Fruit fly (Drosophila melanogaster) whole organism, embryonic: ENCODE measurements around the gene MsrA.
A peak's percentile ranks its signal among the peaks of the same experiment; 100 is the strongest.

Experiments used
- Abd-B ChIP-seq: fragments of 200-800 bp; sonication (Bioruptor generic); optimal IDR thresholded peaks from 2 replicates; lab custom pipeline; 2018; ENCODE audit warnings: missing biosample characterization, mild to moderate bottlenecking, missing genetic modification characterization, moderate library complexity
- B-H2 ChIP-seq: fragments of 200-800 bp; sonication (Bioruptor generic); optimal IDR thresholded peaks from 2 replicates; lab custom pipeline; 2018; ENCODE audit warnings: missing biosample characterization, mild to moderate bottlenecking, missing genetic modification characterization
- BtbVII ChIP-seq: fragments of 200-800 bp; sonication (Bioruptor generic); optimal IDR thresholded peaks from 3 replicates; lab custom pipeline; 2017; ENCODE audit warnings: missing biosample characterization, mild to moderate bottlenecking, missing genetic modification characterization
- CG11456 ChIP-seq: fragments of 200-800 bp; sonication (Bioruptor generic); IDR thresholded peaks from 3 replicates; pipeline ENCODE4 v1.3.6; 2022; ENCODE audit warnings: missing biosample characterization, missing genetic modification characterization
- CG11504 ChIP-seq: fragments of 200-800 bp; sonication (Bioruptor generic); optimal IDR thresholded peaks from 3 replicates; lab custom pipeline; 2019; ENCODE audit warnings: missing biosample characterization, mild to moderate bottlenecking, missing genetic modification characterization, moderate library complexity
- CG12104 ChIP-seq: fragments of 200-800 bp; sonication (Bioruptor generic); optimal IDR thresholded peaks from 3 replicates; lab custom pipeline; 2016; ENCODE audit warnings: missing biosample characterization, missing genetic modification characterization
- CG12744 ChIP-seq: fragments of 200-800 bp; sonication (Bioruptor generic); optimal IDR thresholded peaks from 2 replicates; lab custom pipeline; 2016; ENCODE audit warnings: missing biosample characterization, missing genetic modification characterization
- CG13775 ChIP-seq: fragments of 200-800 bp; sonication (Bioruptor generic); optimal IDR thresholded peaks from 3 replicates; lab custom pipeline; 2017; ENCODE audit warnings: missing biosample characterization, mild to moderate bottlenecking, missing genetic modification characterization
- CG17612 ChIP-seq: fragments of 200-800 bp; sonication (Bioruptor generic); IDR thresholded peaks from 2 replicates; pipeline ENCODE4 v1.3.6; 2022; ENCODE audit warnings: missing biosample characterization, missing genetic modification characterization
- CG3407 ChIP-seq: fragments of 200-800 bp; sonication (Bioruptor generic); optimal IDR thresholded peaks from 2 replicates; lab custom pipeline; 2018; ENCODE audit warnings: missing biosample characterization, mild to moderate bottlenecking, missing genetic modification characterization
- CG3995 ChIP-seq: fragments of 200-800 bp; sonication (Bioruptor generic); optimal IDR thresholded peaks from 3 replicates; lab custom pipeline; 2016; ENCODE audit warnings: missing biosample characterization, missing genetic modification characterization
- CG5180 ChIP-seq: fragments of 200-800 bp; sonication (Bioruptor generic); optimal IDR thresholded peaks from 3 replicates; lab custom pipeline; 2017; ENCODE audit warnings: missing biosample characterization, missing genetic modification characterization, mild to moderate bottlenecking, moderate library complexity, missing genetic modification reagents
- CG5953 ChIP-seq: fragments of 200-800 bp; sonication (Bioruptor generic); IDR thresholded peaks from 2 replicates; pipeline ENCODE4 v1.3.6; 2022; ENCODE audit warnings: missing biosample characterization, missing genetic modification characterization
- CG6654 ChIP-seq: fragments of 200-800 bp; sonication (Bioruptor generic); optimal IDR thresholded peaks from 2 replicates; lab custom pipeline; 2017; ENCODE audit warnings: missing biosample characterization, mild to moderate bottlenecking, missing genetic modification characterization
- CG7271 ChIP-seq: fragments of 200-800 bp; sonication (Bioruptor generic); optimal IDR thresholded peaks from 2 replicates; lab custom pipeline; 2018; ENCODE audit warnings: missing biosample characterization, mild to moderate bottlenecking, missing genetic modification characterization, moderate library complexity
- CG9437 ChIP-seq: fragments of 200-800 bp; sonication (Bioruptor generic); optimal IDR thresholded peaks from 2 replicates; lab custom pipeline; 2018; ENCODE audit warnings: missing biosample characterization, mild to moderate bottlenecking, missing genetic modification characterization
- CG9932 ChIP-seq: fragments of 200-800 bp; sonication (Bioruptor generic); IDR thresholded peaks from 2 replicates; pipeline ENCODE4 v1.3.6; 2022; ENCODE audit warnings: missing biosample characterization, missing genetic modification characterization
- CoRest ChIP-seq: fragments of 200-800 bp; sonication (Bioruptor generic); optimal IDR thresholded peaks from 3 replicates; lab custom pipeline; 2018; ENCODE audit warnings: missing biosample characterization, mild to moderate bottlenecking, missing genetic modification characterization, moderate library complexity
- CrebB ChIP-seq: fragments of 200-800 bp; sonication (Bioruptor generic); optimal IDR thresholded peaks from 3 replicates; lab custom pipeline; 2018; ENCODE audit warnings: missing biosample characterization, mild to moderate bottlenecking, missing genetic modification characterization
- Deaf1 ChIP-seq: fragments of 200-800 bp; optimal IDR thresholded peaks from 3 replicates; lab custom pipeline; 2019; ENCODE audit warnings: missing biosample characterization, mild to moderate bottlenecking, missing genetic modification characterization, moderate library complexity
- Drgx ChIP-seq: fragments of 200-800 bp; sonication (Bioruptor generic); IDR thresholded peaks from 2 replicates; pipeline ENCODE4 v1.3.6; 2022; ENCODE audit warnings: missing biosample characterization, missing genetic modification characterization
- Hr3 ChIP-seq: fragments of 200-800 bp; sonication (Bioruptor generic); optimal IDR thresholded peaks from 3 replicates; lab custom pipeline; 2016; ENCODE audit warnings: missing biosample characterization, missing genetic modification characterization
- Max ChIP-seq: fragments of 200-800 bp; sonication (Bioruptor generic); optimal IDR thresholded peaks from 2 replicates; lab custom pipeline; 2016; ENCODE audit warnings: missing biosample characterization, mild to moderate bottlenecking, missing genetic modification characterization
- Pdp1 ChIP-seq, 2 experiments: fragments of 200-800 bp; sonication (Bioruptor generic); optimal IDR thresholded peaks; 3 replicates each; lab custom pipeline; 2016; ENCODE audit warnings: missing biosample characterization in 2 of 2, missing genetic modification characterization in 2 of 2, mild to moderate bottlenecking in 1 of 2, moderate library complexity in 1 of 2
- Vsx1 ChIP-seq: fragments of 200-800 bp; sonication (Bioruptor generic); optimal IDR thresholded peaks from 2 replicates; lab custom pipeline; 2017; ENCODE audit warnings: missing biosample characterization, mild to moderate bottlenecking, missing genetic modification characterization, missing genetic modification reagents
- Xrp1 ChIP-seq: fragments of 200-800 bp; sonication (Bioruptor generic); IDR thresholded peaks from 2 replicates; pipeline ENCODE4 v1.3.6; 2022; ENCODE audit warnings: missing biosample characterization, missing genetic modification characterization
- ab ChIP-seq: fragments of 200-800 bp; sonication (Bioruptor generic); optimal IDR thresholded peaks from 2 replicates; lab custom pipeline; 2016; ENCODE audit warnings: missing biosample characterization, missing genetic modification characterization
- ato ChIP-seq: fragments of 200-800 bp; sonication (Bioruptor generic); IDR thresholded peaks from 2 replicates; pipeline ENCODE4 v1.3.6; 2022; ENCODE audit warnings: missing biosample characterization, missing genetic modification characterization; ENCODE audit not compliant: partially characterized antibody
- bbx ChIP-seq: fragments of 200-800 bp; sonication (Bioruptor generic); IDR thresholded peaks from 2 replicates; pipeline ENCODE4 v1.3.6; 2022; ENCODE audit warnings: missing biosample characterization, missing genetic modification characterization; ENCODE audit not compliant: partially characterized antibody
- br ChIP-seq: fragments of >200 bp; optimal IDR thresholded peaks from 2 replicates; lab custom pipeline; 2017
- bsh ChIP-seq, 2 experiments: fragments of 200-800 bp; sonication (Bioruptor generic); optimal IDR thresholded peaks; 2 replicates each; lab custom pipeline; 2017 to 2018; ENCODE audit warnings: mild to moderate bottlenecking in 2 of 2, missing biosample characterization in 2 of 2, missing genetic modification characterization in 2 of 2, moderate library complexity in 1 of 2
- cato ChIP-seq: fragments of 200-800 bp; sonication (Bioruptor generic); optimal IDR thresholded peaks from 2 replicates; lab custom pipeline; 2016; ENCODE audit warnings: missing biosample characterization, missing genetic modification characterization, borderline replicate concordance
- ems ChIP-seq: fragments of 200-800 bp; sonication (Bioruptor generic); optimal IDR thresholded peaks from 3 replicates; lab custom pipeline; 2016; ENCODE audit warnings: missing biosample characterization, missing genetic modification characterization
- fu2 ChIP-seq: fragments of 200-800 bp; sonication (Bioruptor generic); optimal IDR thresholded peaks from 2 replicates; lab custom pipeline; 2016; ENCODE audit warnings: missing biosample characterization, missing genetic modification characterization
- gce ChIP-seq: fragments of 200-800 bp; sonication (Bioruptor generic); IDR thresholded peaks from 3 replicates; pipeline ENCODE4 v1.3.6; 2022; ENCODE audit warnings: missing biosample characterization, missing genetic modification characterization
- gem ChIP-seq: fragments of 200-800 bp; sonication (Bioruptor generic); optimal IDR thresholded peaks from 2 replicates; lab custom pipeline; 2019; ENCODE audit warnings: missing biosample characterization, mild to moderate bottlenecking, missing genetic modification characterization, moderate library complexity
- h ChIP-seq: fragments of >200 bp; optimal IDR thresholded peaks from 2 replicates; lab custom pipeline; 2017
- inv ChIP-seq: fragments of 200-800 bp; sonication (Bioruptor generic); IDR thresholded peaks from 2 replicates; pipeline ENCODE4 v1.3.6; 2022; ENCODE audit warnings: missing biosample characterization, missing genetic modification characterization; ENCODE audit not compliant: partially characterized antibody
- kay ChIP-seq: fragments of 200-800 bp; sonication (Bioruptor generic); optimal IDR thresholded peaks from 2 replicates; lab custom pipeline; 2016; ENCODE audit warnings: missing biosample characterization, missing genetic modification characterization
- odd ChIP-seq: fragments of 200-800 bp; sonication (Bioruptor generic); optimal IDR thresholded peaks from 2 replicates; lab custom pipeline; 2017; ENCODE audit warnings: missing biosample characterization, mild to moderate bottlenecking, missing genetic modification characterization
- org-1 ChIP-seq: fragments of 200-800 bp; sonication (Bioruptor generic); optimal IDR thresholded peaks from 2 replicates; lab custom pipeline; 2017; ENCODE audit warnings: missing biosample characterization, missing genetic modification characterization
- pros ChIP-seq: fragments of 200-800 bp; sonication (Bioruptor generic); optimal IDR thresholded peaks from 3 replicates; lab custom pipeline; 2019; ENCODE audit warnings: missing biosample characterization, mild to moderate bottlenecking, missing genetic modification characterization, moderate library complexity
- ranshi ChIP-seq: fragments of 200-800 bp; sonication (Bioruptor generic); IDR thresholded peaks from 2 replicates; pipeline ENCODE4 v1.3.6; 2022; ENCODE audit warnings: missing biosample characterization, missing genetic modification characterization
- ro ChIP-seq: fragments of 200-800 bp; sonication (Bioruptor generic); IDR thresholded peaks from 2 replicates; pipeline ENCODE4 v1.3.6; 2022; ENCODE audit warnings: missing biosample characterization, missing genetic modification characterization
- shn ChIP-seq: fragments of 200-800 bp; sonication (Bioruptor generic); optimal IDR thresholded peaks from 3 replicates; lab custom pipeline; 2016; ENCODE audit warnings: missing biosample characterization, missing genetic modification characterization
- sim ChIP-seq: fragments of 200-800 bp; sonication (Bioruptor generic); IDR thresholded peaks from 2 replicates; pipeline ENCODE4 v1.3.6; 2022; ENCODE audit warnings: missing biosample characterization, missing genetic modification characterization
- slou ChIP-seq: fragments of 200-800 bp; sonication (Bioruptor generic); optimal IDR thresholded peaks from 3 replicates; lab custom pipeline; 2016; ENCODE audit warnings: missing biosample characterization, missing genetic modification characterization
- unc-4 ChIP-seq: fragments of 200-800 bp; sonication (Bioruptor generic); IDR thresholded peaks from 2 replicates; pipeline ENCODE4 v1.3.6; 2022; ENCODE audit warnings: missing biosample characterization, missing genetic modification characterization; ENCODE audit not compliant: partially characterized antibody
- usp ChIP-seq: fragments of >200 bp; optimal IDR thresholded peaks from 2 replicates; lab custom pipeline; 2017; ENCODE audit warnings: missing biosample characterization, missing genetic modification characterization
- vnd ChIP-seq: fragments of 200-800 bp; sonication (Bioruptor generic); IDR thresholded peaks from 3 replicates; pipeline ENCODE4 v1.3.6; 2022; ENCODE audit warnings: missing biosample characterization, missing genetic modification characterization; ENCODE audit not compliant: partially characterized antibody

The MsrA gene

DNA sequence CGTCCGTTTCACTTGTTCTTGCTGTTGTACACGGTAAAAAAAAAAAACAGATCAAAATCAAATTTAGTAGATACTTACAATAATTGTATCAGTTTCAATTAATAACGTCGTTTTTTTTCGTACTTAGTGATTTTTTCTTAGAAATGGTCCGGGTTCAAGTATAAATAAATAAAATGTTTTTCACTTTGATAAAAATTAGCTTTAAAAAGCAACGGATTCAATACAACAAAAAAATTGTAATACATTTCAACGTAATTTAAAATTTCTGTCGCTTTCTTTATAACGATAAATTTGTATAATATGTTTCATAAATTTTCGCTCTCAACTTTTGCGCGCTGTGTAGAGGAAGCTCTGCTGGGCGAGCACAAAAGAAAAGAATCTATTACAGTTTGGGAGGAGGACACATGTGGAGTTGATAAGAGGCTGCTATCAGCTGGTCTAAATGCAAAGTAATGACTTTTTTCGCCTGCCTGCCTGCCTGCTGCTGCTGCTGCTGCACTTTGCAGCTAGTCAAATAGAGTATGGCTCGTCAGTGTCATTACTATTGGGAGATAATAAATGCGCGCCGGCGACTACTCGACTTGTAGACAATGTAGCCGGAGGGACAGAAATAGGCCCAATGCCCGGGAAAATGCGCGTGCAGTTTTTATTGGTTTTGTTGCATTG lies 27.2 kb downstream of the MsrA start (continued):
- TF ChIP-seq CrebB (no peak), Xrp1 (GFP tag; lab: Robert Waterston, UW) (peak; percentile 65), vnd (GFP tag; lab: Robert Waterston, UW) (no peak), BtbVII (peak; percentile 7), br (no peak), CG11504 (peak; percentile 85), ab (no peak), kay (no peak), gem (tag; lab: Kevin White, UChicago) (peak; percentile 89), ato (GFP tag; lab: Robert Waterston, UW) (no peak), bbx (GFP tag; lab: Robert Waterston, UW) (no peak), pros (GFP tag; lab: Kevin White, UChicago) (no peak), h (lab: Kevin White, UChicago) (no peak), CG12104 (peak; percentile 58), odd (GFP tag; lab: Kevin White, UChicago) (peak; percentile 65), slou (GFP tag; lab: Kevin White, UChicago) (no peak), ems (GFP tag; lab: Kevin White, UChicago) (peak; percentile 21), inv (GFP tag; lab: Robert Waterston, UW) (no peak), B-H2 (GFP tag; lab: Kevin White, UChicago) (no peak), CG13775 (GFP tag; lab: Kevin White, UChicago) (peak; percentile 74), Pdp1 (GFP tag; optimal IDR thresholded peaks at IDR 0.05; lab: Kevin White, UChicago) (peak in 1 of 2 experiments; percentile 32), CG7271 (tag; lab: Kevin White, UChicago) (no peak), CG6654 (GFP tag; lab: Kevin White, UChicago) (peak; percentile 19), Drgx (peak; percentile 56), CG11456 (no peak), shn (GFP tag; lab: Kevin White, UChicago) (peak; percentile 49), org-1 (peak; percentile 66), ranshi (GFP tag; lab: Robert Waterston, UW) (peak; percentile 12; the same call in 1 of the 2 replicates), CG9437 (peak; percentile 70), unc-4 (GFP tag; lab: Robert Waterston, UW) (no peak), CoRest (peak; percentile 81), cato (GFP tag; lab: Kevin White, UChicago) (peak; percentile 57), CG12744 (no peak), Hr3 (GFP tag; lab: Kevin White, UChicago) (peak; percentile 66), CG3407 (peak; percentile 55), Max (GFP tag; lab: Kevin White, UChicago) (peak; percentile 55), CG5180 (GFP tag; lab: Kevin White, UChicago) (peak; percentile 55), gce (GFP tag; lab: Robert Waterston, UW) (peak; percentile 35; the same call in 1 of the 3 replicates), usp (no peak), sim (GFP tag; lab: Robert Waterston, UW) (no peak), fu2 (peak; percentile 16), Deaf1 (peak; percentile 31), CG3995 (GFP tag; lab: Kevin White, UChicago) (no peak), bsh (GFP tag; optimal IDR thresholded peaks at IDR 0.05; lab: Kevin White, UChicago) (peak in 1 of 2 experiments; percentile 80), ro (GFP tag; lab: Robert Waterston, UW) (no peak), Vsx1 (GFP tag; lab: Kevin White, UChicago) (peak; percentile 53), CG5953 (GFP tag; lab: Robert Waterston, UW) (no peak), CG9932 (GFP tag; lab: Robert Waterston, UW) (no peak), Abd-B (GFP tag; lab: Kevin White, UChicago) (peak; percentile 50), CG17612 (GFP tag; lab: Robert Waterston, UW) (no peak)
